Fruit fly (Drosophila melanogaster): Measurements from ENCODE around the gene Apc2.

Apc2 gene

dm6 chr3R:24138478-24139455 is 25.0 kb upstream of the Apc2 start (continued):
- TF ChIP-seq CG8944 (GFP tag; optimal IDR thresholded peaks at IDR 0.05), result no peak
- TF ChIP-seq CG3407 (GFP tag; optimal IDR thresholded peaks at IDR 0.05), result no peak
- TF ChIP-seq sug (tag; optimal IDR thresholded peaks at IDR 0.05), result peak; percentile 96
- peak; percentile 95 for TF ChIP-seq exex (tag; optimal IDR thresholded peaks at IDR 0.05)
- TF ChIP-seq Atf3 (GFP tag; optimal IDR thresholded peaks at IDR 0.05), result no peak
- no peak for TF ChIP-seq maf-S (GFP tag; optimal IDR thresholded peaks at IDR 0.05)
- TF ChIP-seq CG11560 (tag; IDR thresholded peaks at IDR 0.05), result no peak
- no peak for TF ChIP-seq CG12219 (GFP tag; optimal IDR thresholded peaks at IDR 0.05)
- no peak for TF ChIP-seq CG10147 (GFP tag; optimal IDR thresholded peaks at IDR 0.05)
- TF ChIP-seq Asciz (GFP tag; optimal IDR thresholded peaks at IDR 0.05), result peak; percentile 34
- no peak for TF ChIP-seq NC2β (GFP tag; optimal IDR thresholded peaks at IDR 0.05)
- peak; percentile 74 for TF ChIP-seq Hey (tag; optimal IDR thresholded peaks at IDR 0.05)
- TF ChIP-seq HmgD (GFP tag; optimal IDR thresholded peaks at IDR 0.05), result no peak
- peak; percentile 68 for TF ChIP-seq D19A (tag; optimal IDR thresholded peaks at IDR 0.05)
- peak; percentile 22 for TF ChIP-seq cwo (GFP tag; optimal IDR thresholded peaks at IDR 0.05)
- TF ChIP-seq usp (GFP tag; optimal IDR thresholded peaks at IDR 0.05), result no peak
- no peak for TF ChIP-seq CG6854 (GFP tag; optimal IDR thresholded peaks at IDR 0.05)
- peak; percentile 41 for TF ChIP-seq CG17568 (GFP tag; optimal IDR thresholded peaks at IDR 0.05)
- TF ChIP-seq CG14860 (GFP tag; IDR thresholded peaks at IDR 0.05; ENCODE audit: partially characterized antibody), result no peak
- no peak for TF ChIP-seq pum (GFP tag; optimal IDR thresholded peaks at IDR 0.05)
- TF ChIP-seq gt (GFP tag; IDR thresholded peaks at IDR 0.05), result no peak
- no peak for TF ChIP-seq CG8281 (tag; optimal IDR thresholded peaks at IDR 0.05)
- TF ChIP-seq crc (GFP tag; optimal IDR thresholded peaks at IDR 0.05), result no peak
- no peak for TF ChIP-seq CG14667 (GFP tag; IDR thresholded peaks at IDR 0.05)
- peak; percentile 52 for TF ChIP-seq lab (GFP tag; optimal IDR thresholded peaks at IDR 0.05)
- TF ChIP-seq Abd-B (GFP tag; optimal IDR thresholded peaks at IDR 0.05), result peak; percentile 3
- TF ChIP-seq CG11247 (GFP tag; IDR thresholded peaks at IDR 0.05), result no peak
- TF ChIP-seq phol (tag; optimal IDR thresholded peaks at IDR 0.05), result no peak
- no peak for TF ChIP-seq bowl (GFP tag; IDR thresholded peaks at IDR 0.05)
- TF ChIP-seq CG11456 (GFP tag; IDR thresholded peaks at IDR 0.05), result no peak
- TF ChIP-seq tx (GFP tag; optimal IDR thresholded peaks at IDR 0.05), result no peak
- TF ChIP-seq CG7556 (GFP tag; optimal IDR thresholded peaks at IDR 0.05), result no peak
- no peak for TF ChIP-seq NfI (GFP tag; optimal IDR thresholded peaks at IDR 0.05)
- no peak for TF ChIP-seq Dll (GFP tag; IDR thresholded peaks at IDR 0.05; ENCODE audit: partially characterized antibody)
- no peak for TF ChIP-seq peb (GFP tag; IDR thresholded peaks at IDR 0.05)
- no peak for TF ChIP-seq Bteb2 (GFP tag; optimal IDR thresholded peaks at IDR 0.05)
- TF ChIP-seq slp2 (GFP tag; optimal IDR thresholded peaks at IDR 0.05), result no peak
- TF ChIP-seq ind (GFP tag; optimal IDR thresholded peaks at IDR 0.05), result no peak
- TF ChIP-seq Eip74EF (GFP tag; optimal IDR thresholded peaks at IDR 0.05), result peak in 1 of 2 experiments; percentile 6
- no peak for TF ChIP-seq zen2 (GFP tag; IDR thresholded peaks at IDR 0.05; ENCODE audit: partially characterized antibody)
- TF ChIP-seq Ada2b (GFP tag; IDR thresholded peaks at IDR 0.05), result no peak
- TF ChIP-seq CG3163 (GFP tag; optimal IDR thresholded peaks at IDR 0.05), result no peak
- TF ChIP-seq Elba2 (GFP tag; optimal IDR thresholded peaks at IDR 0.05), result no peak
- TF ChIP-seq CG13424 (tag; optimal IDR thresholded peaks at IDR 0.05), result no peak
- no peak for TF ChIP-seq Drgx (GFP tag; IDR thresholded peaks at IDR 0.05)
- TF ChIP-seq BEAF-32 (GFP tag; optimal IDR thresholded peaks at IDR 0.05), result no peak

Measured in whole organism, embryonic.